Fruit fly (Drosophila melanogaster): ENCODE results near the gene SCCRO.

dm6 chr3L:15529143-15529542 is 34.1 kb upstream of the SCCRO start, which contains the start of gene obst-H:
- TF ChIP-seq cnc (optimal IDR thresholded peaks at IDR 0.05) (no peak), cic (GFP tag; optimal IDR thresholded peaks at IDR 0.05) (no peak), CG5204 (GFP tag; optimal IDR thresholded peaks at IDR 0.05) (no peak), CG7101 (tag; optimal IDR thresholded peaks at IDR 0.05) (no peak), Crg-1 (GFP tag; optimal IDR thresholded peaks at IDR 0.05) (no peak), toe (GFP tag; optimal IDR thresholded peaks at IDR 0.05) (no peak), tj (GFP tag; optimal IDR thresholded peaks at IDR 0.05) (no peak)

Measured in whole organism, adult.